Fruit fly (Drosophila melanogaster) whole organism, prepupa: Measurements from ENCODE around the gene CG4325.
A peak's percentile ranks its signal among the peaks of the same experiment; 100 is the strongest.

ENCODE experiments used
- CG10631 ChIP-seq: fragments of 200-800 bp; sonication (Bioruptor generic); optimal IDR thresholded peaks from 2 replicates; lab custom pipeline; 2016; ENCODE audit warnings: missing biosample characterization, missing genetic modification characterization
- CG11762 ChIP-seq: fragments of 200-800 bp; sonication (Bioruptor generic); optimal IDR thresholded peaks from 3 replicates; lab custom pipeline; 2016; ENCODE audit warnings: missing biosample characterization, missing genetic modification characterization; ENCODE audit not compliant: insufficient read depth
- CG15336 ChIP-seq: fragments of 200-800 bp; sonication (Bioruptor generic); IDR thresholded peaks from 2 replicates; pipeline ENCODE4 v1.3.6; 2022; ENCODE audit warnings: missing biosample characterization, missing genetic modification characterization
- CG31627 ChIP-seq: fragments of 200-800 bp; sonication (Bioruptor generic); optimal IDR thresholded peaks from 3 replicates; lab custom pipeline; 2016; ENCODE audit warnings: missing biosample characterization, missing genetic modification characterization
- CG32006 ChIP-seq: fragments of 200-800 bp; sonication (Bioruptor generic); optimal IDR thresholded peaks from 3 replicates; lab custom pipeline; 2017; ENCODE audit warnings: missing biosample characterization, mild to moderate bottlenecking, missing genetic modification characterization
- CG34406 ChIP-seq: fragments of 200-800 bp; sonication (Bioruptor generic); optimal IDR thresholded peaks from 3 replicates; lab custom pipeline; 2016; ENCODE audit warnings: missing biosample characterization, missing genetic modification characterization
- CG3919 ChIP-seq: fragments of 200-800 bp; sonication (Bioruptor generic); optimal IDR thresholded peaks from 3 replicates; lab custom pipeline; 2016; ENCODE audit warnings: missing biosample characterization, missing genetic modification characterization
- CG4318 ChIP-seq: fragments of 200-800 bp; sonication (Bioruptor generic); optimal IDR thresholded peaks from 3 replicates; lab custom pipeline; 2017; ENCODE audit warnings: missing biosample characterization, mild to moderate bottlenecking, missing genetic modification characterization
- CG6163 ChIP-seq: fragments of 200-800 bp; sonication (Bioruptor generic); IDR thresholded peaks from 3 replicates; pipeline ENCODE4 v1.3.6; 2022; ENCODE audit warnings: missing biosample characterization, missing genetic modification characterization
- CG6276 ChIP-seq: fragments of 200-800 bp; sonication (Bioruptor generic); optimal IDR thresholded peaks from 2 replicates; lab custom pipeline; 2017; ENCODE audit warnings: missing biosample characterization, mild to moderate bottlenecking, missing genetic modification characterization
- CG6792 ChIP-seq: fragments of 200-800 bp; sonication (Bioruptor generic); optimal IDR thresholded peaks from 3 replicates; lab custom pipeline; 2016; ENCODE audit warnings: missing biosample characterization, missing genetic modification characterization
- CG6808 ChIP-seq: fragments of 200-800 bp; sonication (Bioruptor generic); optimal IDR thresholded peaks from 3 replicates; lab custom pipeline; 2017; ENCODE audit warnings: missing biosample characterization, missing genetic modification characterization, mild to moderate bottlenecking, moderate library complexity, missing genetic modification reagents
- CG6854 ChIP-seq: fragments of 200-800 bp; sonication (Bioruptor generic); optimal IDR thresholded peaks from 2 replicates; lab custom pipeline; 2017; ENCODE audit warnings: missing biosample characterization, mild to moderate bottlenecking, missing genetic modification characterization
- CG8119 ChIP-seq: fragments of 200-800 bp; sonication (Bioruptor generic); IDR thresholded peaks from 3 replicates; pipeline ENCODE4 v1.3.6; 2022; ENCODE audit warnings: missing biosample characterization, missing genetic modification characterization
- CG8319 ChIP-seq: fragments of 200-800 bp; sonication (Bioruptor generic); optimal IDR thresholded peaks from 3 replicates; lab custom pipeline; 2016; ENCODE audit warnings: missing biosample characterization, missing genetic modification characterization
- CG9139 ChIP-seq: fragments of 200-800 bp; sonication (Bioruptor generic); optimal IDR thresholded peaks from 3 replicates; lab custom pipeline; 2017; ENCODE audit warnings: missing biosample characterization, mild to moderate bottlenecking, missing genetic modification characterization
- Eip75B ChIP-seq: fragments of 200-800 bp; sonication (Bioruptor generic); optimal IDR thresholded peaks from 3 replicates; lab custom pipeline; 2016; ENCODE audit warnings: missing biosample characterization, missing genetic modification characterization
- Eip78C ChIP-seq: fragments of 200-800 bp; sonication (Bioruptor generic); peaks from one replicate; lab custom pipeline; 2016; ENCODE audit warnings: missing biosample characterization, missing genetic modification characterization
- Eip93F ChIP-seq: fragments of 200-800 bp; sonication (Bioruptor generic); optimal IDR thresholded peaks from 2 replicates; lab custom pipeline; 2016; ENCODE audit warnings: missing biosample characterization, mild to moderate bottlenecking, missing genetic modification characterization
- Ets21C ChIP-seq: fragments of 200-800 bp; sonication (Bioruptor generic); optimal IDR thresholded peaks from 3 replicates; lab custom pipeline; 2016; ENCODE audit warnings: missing biosample characterization, missing genetic modification characterization
- Ets96B ChIP-seq: fragments of 200-800 bp; optimal IDR thresholded peaks from 2 replicates; lab custom pipeline; 2019; ENCODE audit warnings: missing biosample characterization, mild to moderate bottlenecking, missing genetic modification characterization, moderate library complexity
- Gug ChIP-seq: fragments of 200-800 bp; sonication (Bioruptor generic); IDR thresholded peaks from 2 replicates; pipeline ENCODE4 v1.3.6; 2022; ENCODE audit warnings: missing biosample characterization, missing genetic modification characterization
- Hr38 ChIP-seq: sonication (Bioruptor generic); optimal IDR thresholded peaks from 2 replicates; lab custom pipeline; 2016; ENCODE audit warnings: missing biosample characterization, missing genetic modification characterization
- Hr39 ChIP-seq: fragments of 200-800 bp; sonication (Bioruptor generic); optimal IDR thresholded peaks from 2 replicates; lab custom pipeline; 2016; ENCODE audit warnings: missing biosample characterization, missing genetic modification characterization
- Hr4 ChIP-seq: fragments of 200-800 bp; sonication (Bioruptor generic); optimal IDR thresholded peaks from 3 replicates; lab custom pipeline; 2016; ENCODE audit warnings: missing biosample characterization, missing genetic modification characterization
- Lpt ChIP-seq: fragments of 200-800 bp; sonication (Bioruptor generic); optimal IDR thresholded peaks from 3 replicates; lab custom pipeline; 2016; ENCODE audit warnings: missing biosample characterization, missing genetic modification characterization
- OdsH ChIP-seq: fragments of 200-800 bp; sonication (Bioruptor generic); optimal IDR thresholded peaks from 3 replicates; lab custom pipeline; 2016; ENCODE audit warnings: missing biosample characterization, missing genetic modification characterization
- Smox ChIP-seq: fragments of 200-800 bp; sonication (Bioruptor generic); optimal IDR thresholded peaks from 3 replicates; lab custom pipeline; 2016; ENCODE audit warnings: missing biosample characterization, missing genetic modification characterization
- Sox102F ChIP-seq: fragments of 200-800 bp; sonication (Bioruptor generic); optimal IDR thresholded peaks from 2 replicates; lab custom pipeline; 2016; ENCODE audit warnings: missing biosample characterization, mild to moderate bottlenecking, missing genetic modification characterization
- Sox14 ChIP-seq: fragments of 200-800 bp; sonication (Bioruptor generic); optimal IDR thresholded peaks from 3 replicates; lab custom pipeline; 2016; ENCODE audit warnings: missing biosample characterization, missing genetic modification characterization
- achi ChIP-seq: fragments of 200-800 bp; sonication (Bioruptor generic); optimal IDR thresholded peaks from 3 replicates; lab custom pipeline; 2016; ENCODE audit warnings: missing biosample characterization, missing genetic modification characterization
- acj6 ChIP-seq: fragments of 200-800 bp; sonication (Bioruptor generic); optimal IDR thresholded peaks from 3 replicates; lab custom pipeline; 2016; ENCODE audit warnings: missing biosample characterization, missing genetic modification characterization
- dac ChIP-seq: fragments of 200-800 bp; sonication (Bioruptor generic); optimal IDR thresholded peaks from 2 replicates; lab custom pipeline; 2017; ENCODE audit warnings: missing biosample characterization, mild to moderate bottlenecking, missing genetic modification characterization
- eg ChIP-seq: fragments of 200-800 bp; sonication (Bioruptor generic); IDR thresholded peaks from 3 replicates; pipeline ENCODE4 v1.3.6; 2022; ENCODE audit warnings: missing biosample characterization, missing genetic modification characterization
- esn ChIP-seq: fragments of 200-800 bp; sonication (Bioruptor generic); optimal IDR thresholded peaks from 2 replicates; lab custom pipeline; 2016; ENCODE audit warnings: missing biosample characterization, mild to moderate bottlenecking, missing genetic modification characterization, moderate library complexity
- fd59A ChIP-seq: fragments of 200-800 bp; sonication (Bioruptor generic); optimal IDR thresholded peaks from 2 replicates; lab custom pipeline; 2017; ENCODE audit warnings: missing biosample characterization, mild to moderate bottlenecking, missing genetic modification characterization, missing genetic modification reagents
- fd85E ChIP-seq: fragments of 200-800 bp; sonication (Bioruptor generic); optimal IDR thresholded peaks from 3 replicates; lab custom pipeline; 2016; ENCODE audit warnings: missing biosample characterization, missing genetic modification characterization
- fkh ChIP-seq: fragments of 200-800 bp; sonication (Bioruptor generic); optimal IDR thresholded peaks from 3 replicates; lab custom pipeline; 2017; ENCODE audit warnings: missing biosample characterization, mild to moderate bottlenecking, missing genetic modification characterization, moderate library complexity
- lz ChIP-seq: fragments of 200-800 bp; sonication (Bioruptor generic); optimal IDR thresholded peaks from 3 replicates; lab custom pipeline; 2016; ENCODE audit warnings: missing biosample characterization, missing genetic modification characterization
- net ChIP-seq: fragments of 200-800 bp; sonication (Bioruptor generic); optimal IDR thresholded peaks from 3 replicates; lab custom pipeline; 2016; ENCODE audit warnings: missing biosample characterization, missing genetic modification characterization
- salr ChIP-seq, 2 experiments: fragments of 200-800 bp; sonication (Bioruptor generic); optimal IDR thresholded peaks; 3 replicates each; lab custom pipeline; 2016 to 2018; ENCODE audit warnings: missing biosample characterization in 2 of 2, missing genetic modification characterization in 2 of 2, mild to moderate bottlenecking in 1 of 2
- spab ChIP-seq: fragments of 200-800 bp; sonication (Bioruptor generic); optimal IDR thresholded peaks from 2 replicates; lab custom pipeline; 2017; ENCODE audit warnings: missing biosample characterization, mild to moderate bottlenecking, missing genetic modification characterization, missing genetic modification reagents
- ss ChIP-seq, 2 experiments: fragments of 200-800 bp; sonication (Bioruptor generic); optimal IDR thresholded peaks; 2 replicates in 1 of 2; 3 replicates in 1 of 2; lab custom pipeline; 2017 to 2018; ENCODE audit warnings: mild to moderate bottlenecking in 2 of 2, missing biosample characterization in 2 of 2, missing genetic modification characterization in 2 of 2, moderate library complexity in 1 of 2
- svp ChIP-seq: fragments of 200-800 bp; sonication (Bioruptor generic); peaks from one replicate; lab custom pipeline; 2016; ENCODE audit warnings: missing biosample characterization, missing genetic modification characterization
- topi ChIP-seq: fragments of 200-800 bp; sonication (Bioruptor generic); optimal IDR thresholded peaks from 3 replicates; lab custom pipeline; 2016; ENCODE audit warnings: missing biosample characterization, missing genetic modification characterization

The CG4325 gene

dm6 chrX:2009453-2010009, 34.1 kb downstream of the CG4325 start (continued):
- TF ChIP-seq Sox102F, result peak; percentile 67
- no peak for TF ChIP-seq CG6854 (GFP tag; lab: Kevin White, UChicago)
- peak; percentile 65 for TF ChIP-seq achi (GFP tag; lab: Kevin White, UChicago)
- TF ChIP-seq CG6792 (GFP tag; lab: Kevin White, UChicago), result peak; percentile 61
- TF ChIP-seq CG32006 (GFP tag; lab: Kevin White, UChicago), result peak; percentile 89
- peak; percentile 81 for TF ChIP-seq topi (GFP tag; lab: Kevin White, UChicago)
- peak; percentile 37 for TF ChIP-seq spab
- TF ChIP-seq salr (GFP tag; optimal IDR thresholded peaks at IDR 0.05; lab: Kevin White, UChicago), result peak; percentile 13 to 80
- TF ChIP-seq CG9139 (GFP tag; lab: Kevin White, UChicago), result no peak
- peak; percentile 71 for TF ChIP-seq CG31627
- peak; percentile 59 for TF ChIP-seq Sox14 (GFP tag; lab: Kevin White, UChicago)
- TF ChIP-seq Eip78C (GFP tag; lab: Kevin White, UChicago), result peak; percentile 90
- TF ChIP-seq OdsH (GFP tag; lab: Kevin White, UChicago), result peak; percentile 70
- peak; percentile 61 for TF ChIP-seq Ets96B (tag; lab: Kevin White, UChicago)
- TF ChIP-seq CG11762 (GFP tag; lab: Kevin White, UChicago), result peak; percentile 63
- peak; percentile 79 for TF ChIP-seq Ets21C (GFP tag; lab: Kevin White, UChicago)

- no peak for TF ChIP-seq esn (GFP tag; lab: Kevin White, UChicago)
- TF ChIP-seq CG6808 (GFP tag; lab: Kevin White, UChicago), result no peak
- TF ChIP-seq CG15336 (GFP tag; lab: Robert Waterston, UW), result no peak
- no peak for TF ChIP-seq eg
- no peak for TF ChIP-seq Ets96B (tag; lab: Kevin White, UChicago)
- no peak for TF ChIP-seq svp
- no peak for TF ChIP-seq Hr39
- no peak for TF ChIP-seq CG31627
- TF ChIP-seq Eip75B (GFP tag; lab: Kevin White, UChicago), result no peak
- no peak for TF ChIP-seq Smox (GFP tag; lab: Kevin White, UChicago)
- no peak for TF ChIP-seq dac (GFP tag; lab: Kevin White, UChicago)
- TF ChIP-seq, all 60 proteins: peak for 0
These were observed 34.6 kb downstream of the CG4325 start, which contains the start of gene PIG-K for dm6 chrX:2008953-2009452. Gene PIG-K (minus strand): TSS chrX:2009364.

- TF ChIP-seq acj6 (GFP tag; lab: Kevin White, UChicago), result peak; percentile 31
- TF ChIP-seq topi (GFP tag; lab: Kevin White, UChicago), result peak; percentile 47
- peak; percentile 20 for TF ChIP-seq CG8319
- TF ChIP-seq CG8119 (GFP tag; lab: Robert Waterston, UW), result no peak
- peak; percentile 65 for TF ChIP-seq esn (GFP tag; lab: Kevin White, UChicago)
- peak; percentile 71 for TF ChIP-seq CG3919 (GFP tag; lab: Kevin White, UChicago)
- TF ChIP-seq CG9139 (GFP tag; lab: Kevin White, UChicago), result no peak
- TF ChIP-seq fd59A (GFP tag; lab: Kevin White, UChicago), result no peak
- no peak for TF ChIP-seq Hr4 (GFP tag; lab: Kevin White, UChicago)
- TF ChIP-seq Eip75B (GFP tag; lab: Kevin White, UChicago), result no peak
- peak; percentile 37 for TF ChIP-seq CG6792 (GFP tag; lab: Kevin White, UChicago)
- TF ChIP-seq CG6276 (GFP tag; lab: Kevin White, UChicago), result no peak
- peak; percentile 76 for TF ChIP-seq CG6854 (GFP tag; lab: Kevin White, UChicago)
- no peak for TF ChIP-seq Gug (GFP tag; lab: Robert Waterston, UW)
- TF ChIP-seq Eip93F (GFP tag; lab: Kevin White, UChicago), result no peak
- TF ChIP-seq CG34406 (GFP tag; lab: Kevin White, UChicago), result peak; percentile 51
- TF ChIP-seq CG10631 (GFP tag; lab: Kevin White, UChicago), result no peak
- TF ChIP-seq CG6808 (GFP tag; lab: Kevin White, UChicago), result peak; percentile 12
- TF ChIP-seq Hr39, result no peak
- peak in 1 of 2 experiments; percentile 39 for TF ChIP-seq salr (GFP tag; optimal IDR thresholded peaks at IDR 0.05; lab: Kevin White, UChicago)
- peak; percentile 66; the same call in 2 of the 3 replicates for TF ChIP-seq CG6163 (GFP tag; lab: Robert Waterston, UW)
- TF ChIP-seq Ets21C (GFP tag; lab: Kevin White, UChicago), result no peak
- peak; percentile 61 for TF ChIP-seq net
- TF ChIP-seq fd85E (GFP tag; lab: Kevin White, UChicago), result no peak
- no peak for TF ChIP-seq Ets96B (tag; lab: Kevin White, UChicago)
- TF ChIP-seq CG32006 (GFP tag; lab: Kevin White, UChicago), result no peak
- peak; percentile 0 for TF ChIP-seq Lpt (GFP tag; lab: Kevin White, UChicago)
- TF ChIP-seq Hr38 (GFP tag; lab: Kevin White, UChicago), result no peak
- no peak for TF ChIP-seq CG4318 (GFP tag; lab: Kevin White, UChicago)
- TF ChIP-seq lz, result peak; percentile 61
- no peak for TF ChIP-seq fkh (GFP tag; lab: Kevin White, UChicago)
- peak in 1 of 2 experiments; percentile 52 for TF ChIP-seq ss (GFP tag; optimal IDR thresholded peaks at IDR 0.05; lab: Kevin White, UChicago)
- TF ChIP-seq Smox (GFP tag; lab: Kevin White, UChicago), result peak; percentile 33
These were observed 37.8 kb downstream of the CG4325 start for dm6 chrX:2005840-2006239.
